Worm (Caenorhabditis elegans): ENCODE data around the gene fbxb-25.
"Not testable (repeated sequence)": the region's sequence is repeated elsewhere in the genome, so short reads cannot be mapped to it uniquely, and the experiment has no call there.

fbxb-25 gene

ce11 chrII:1683742-1684141, at the start of gene fbxb-25:
Gene fbxb-25 (plus strand): TSS chrII:1684042.
- TF ChIP-seq flt-1 (GFP tag; IDR thresholded peaks at IDR 0.05) (no peak), hnd-1 (tag; optimal IDR thresholded peaks at IDR 0.05) (no peak), hmbx-1 (tag; optimal IDR thresholded peaks at IDR 0.05) (no peak), scrt-1 (GFP tag; IDR thresholded peaks at IDR 0.05) (no peak), tbx-11 (GFP tag; IDR thresholded peaks at IDR 0.05) (no peak), ama-1 (optimal IDR thresholded peaks at IDR 0.05) (no peak), sea-1 (GFP tag; conservative IDR thresholded peaks at IDR 0.05) (no peak), tra-4 (tag; optimal IDR thresholded peaks at IDR 0.05) (no peak), hmg-4 (GFP tag; optimal IDR thresholded peaks at IDR 0.05) (no peak)

DNA sequence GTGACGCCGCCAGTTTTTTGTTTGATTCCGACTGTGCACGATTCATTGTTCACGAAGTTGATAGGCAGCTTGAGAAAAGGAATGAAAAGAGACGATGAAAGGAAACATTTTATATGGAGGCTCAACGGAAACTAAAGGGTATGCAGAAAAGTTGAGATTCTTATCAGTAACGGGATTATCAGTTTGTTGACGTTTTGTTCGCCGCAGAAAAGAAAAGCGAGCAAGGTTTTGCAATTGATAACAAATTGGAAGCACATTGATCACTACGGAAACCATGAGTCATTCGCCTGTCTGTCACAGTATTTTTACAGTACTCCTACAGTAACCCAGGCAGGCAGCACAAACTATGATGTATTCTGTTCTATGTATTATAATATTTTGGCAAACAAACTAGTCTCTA, 47.9 kb upstream of the fbxb-25 start:
- TF ChIP-seq F13C5.2 (tag; optimal IDR thresholded peaks at IDR 0.05) (no peak), scrt-1 (GFP tag; IDR thresholded peaks at IDR 0.05) (no peak), B0310.2 (tag; optimal IDR thresholded peaks at IDR 0.05) (no peak), aly-1 (tag; optimal IDR thresholded peaks at IDR 0.05) (no peak), ama-1 (optimal IDR thresholded peaks at IDR 0.05) (no peak), tbx-37 (GFP tag; conservative IDR thresholded peaks at IDR 0.05) (no peak), hnd-1 (tag; optimal IDR thresholded peaks at IDR 0.05) (no peak), sea-1 (GFP tag; conservative IDR thresholded peaks at IDR 0.05) (no peak), ets-7 (tag; optimal IDR thresholded peaks at IDR 0.05) (no peak), ceh-13 (GFP tag; optimal IDR thresholded peaks at IDR 0.05) (no peak), pes-1 (GFP tag; IDR thresholded peaks at IDR 0.05) (no peak), flt-1 (GFP tag; IDR thresholded peaks at IDR 0.05) (no peak), tbx-11 (GFP tag; IDR thresholded peaks at IDR 0.05) (no peak)

- TF ChIP-seq tra-4 (tag; optimal IDR thresholded peaks at IDR 0.05); ets-7 (tag; optimal IDR thresholded peaks at IDR 0.05); ceh-13 (GFP tag; optimal IDR thresholded peaks at IDR 0.05): not testable (repeated sequence)
These were observed 47.5 kb upstream of the fbxb-25 start, which contains the start of gene srg-20 for ce11 chrII:1636392-1636791. Gene srg-20 (plus strand): TSS chrII:1636692.

ce11 chrII:1640496-1640895, 43.3 kb upstream of the fbxb-25 start, which contains the start of gene srh-72:
Gene srh-72 (minus strand): TSS chrII:1640596.
- TF ChIP-seq tbx-11 (GFP tag; IDR thresholded peaks at IDR 0.05) (no peak), ceh-36 (tag; optimal IDR thresholded peaks at IDR 0.05) (no peak)

DNA sequence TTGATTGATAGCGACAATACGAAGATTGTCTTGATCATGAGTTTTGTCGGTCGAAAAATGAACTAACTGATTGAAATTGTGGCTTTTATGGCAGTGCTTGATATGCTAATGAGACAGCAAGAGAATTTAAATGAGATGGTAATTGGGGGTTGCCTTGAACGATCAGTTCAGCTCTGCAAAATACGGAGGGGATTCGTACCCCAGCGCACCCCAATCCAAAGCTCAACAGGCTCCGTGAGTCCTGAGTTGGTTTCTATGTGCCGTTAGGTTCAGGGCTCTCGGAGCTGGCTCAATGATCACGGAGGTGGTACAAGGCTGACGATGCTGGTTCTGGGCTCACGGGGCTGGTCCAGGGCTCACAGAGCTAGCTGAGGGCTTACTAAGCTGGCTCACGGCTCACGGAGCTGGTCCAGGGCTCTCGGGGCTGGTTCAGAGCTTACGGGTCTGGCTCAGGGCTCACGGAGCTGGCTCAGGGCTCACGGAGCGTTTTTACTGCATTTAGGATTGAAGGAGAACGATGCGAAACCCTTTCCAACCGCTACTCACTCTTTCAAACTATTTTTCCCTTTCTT, 39.0 kb upstream of the fbxb-25 start, which contains the start of gene ZC204.6:
TSS of gene ZC204.6 (minus strand) at position 51 of the 572 bp plus-strand sequence.
- TF ChIP-seq tbx-37 (GFP tag; conservative IDR thresholded peaks at IDR 0.05) (no peak), ets-7 (tag; optimal IDR thresholded peaks at IDR 0.05) (no peak), hmbx-1 (tag; optimal IDR thresholded peaks at IDR 0.05) (no peak), tbx-11 (GFP tag; IDR thresholded peaks at IDR 0.05) (no peak), scrt-1 (GFP tag; IDR thresholded peaks at IDR 0.05) (no peak), aly-1 (tag; optimal IDR thresholded peaks at IDR 0.05) (no peak), B0310.2 (tag; optimal IDR thresholded peaks at IDR 0.05) (no peak), ceh-13 (GFP tag; optimal IDR thresholded peaks at IDR 0.05) (no peak), pes-1 (GFP tag; IDR thresholded peaks at IDR 0.05) (no peak), ceh-36 (tag; optimal IDR thresholded peaks at IDR 0.05) (no peak), ama-1 (optimal IDR thresholded peaks at IDR 0.05) (no peak), hnd-1 (tag; optimal IDR thresholded peaks at IDR 0.05) (no peak), sea-1 (GFP tag; conservative IDR thresholded peaks at IDR 0.05) (no peak), tra-4 (tag; optimal IDR thresholded peaks at IDR 0.05) (no peak), F13C5.2 (tag; optimal IDR thresholded peaks at IDR 0.05) (no peak), flt-1 (GFP tag; IDR thresholded peaks at IDR 0.05) (no peak)

DNA sequence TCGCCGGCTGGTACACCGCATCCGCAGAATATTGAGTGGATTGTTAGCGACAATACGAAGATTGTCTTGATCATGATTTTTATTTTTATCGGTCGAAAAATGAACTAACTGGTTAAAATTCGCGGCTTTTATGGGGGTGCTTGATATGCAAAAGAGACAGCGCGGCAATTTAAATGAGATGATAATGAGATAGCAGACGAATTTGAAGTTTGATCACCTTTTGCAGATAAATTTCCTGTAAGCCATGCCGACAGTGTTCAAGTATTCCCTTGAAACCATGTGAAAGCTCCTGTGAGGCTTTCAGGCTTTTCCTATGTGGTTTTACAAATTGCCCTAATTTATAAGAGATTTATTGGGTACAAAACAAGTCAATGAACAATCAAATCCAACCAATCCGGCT, 37.6 kb upstream of the fbxb-25 start, which contains the start of gene ZC204.17:
TSS of gene ZC204.17 (minus strand) at position 101 of the 400 bp plus-strand sequence.
- no peak for TF ChIP-seq ama-1 (optimal IDR thresholded peaks at IDR 0.05)

DNA sequence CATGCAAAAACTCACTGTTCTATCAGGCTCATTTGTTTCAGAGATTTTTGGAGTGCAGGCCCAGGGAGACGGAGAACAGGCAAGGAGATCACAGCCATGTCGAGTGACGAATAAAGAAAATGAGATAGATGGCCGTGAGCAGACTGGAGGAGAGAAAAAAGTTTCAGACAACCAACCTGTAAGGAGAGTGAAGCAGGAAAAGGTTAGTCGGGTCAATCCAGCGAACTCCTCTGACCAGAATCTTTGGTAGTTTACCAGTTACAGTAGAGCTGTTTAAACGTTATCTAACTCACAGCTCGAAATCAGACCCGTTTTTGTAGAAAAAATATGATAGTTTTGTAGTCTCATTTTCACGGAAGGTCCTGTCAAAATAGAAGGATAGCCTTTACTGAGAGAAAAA, 35.1 kb upstream of the fbxb-25 start, which contains the start of gene fbxb-21:
TSS of gene fbxb-21 (minus strand) at position 101 of the 400 bp plus-strand sequence.
- TF ChIP-seq tbx-37 (GFP tag; conservative IDR thresholded peaks at IDR 0.05), result no peak
- no peak for TF ChIP-seq ama-1 (optimal IDR thresholded peaks at IDR 0.05)
- TF ChIP-seq tbx-11 (GFP tag; IDR thresholded peaks at IDR 0.05), result no peak
- TF ChIP-seq aly-1 (tag; optimal IDR thresholded peaks at IDR 0.05), result no peak
- TF ChIP-seq hnd-1 (tag; optimal IDR thresholded peaks at IDR 0.05), result no peak
- TF ChIP-seq hmbx-1 (tag; optimal IDR thresholded peaks at IDR 0.05), result no peak
- no peak for TF ChIP-seq tra-4 (tag; optimal IDR thresholded peaks at IDR 0.05)
- no peak for TF ChIP-seq ets-7 (tag; optimal IDR thresholded peaks at IDR 0.05)
- no peak for TF ChIP-seq B0310.2 (tag; optimal IDR thresholded peaks at IDR 0.05)

ce11 chrII:1650502-1650901, 33.3 kb upstream of the fbxb-25 start, which contains the start of gene fbxb-20:
Gene fbxb-20 (minus strand): TSS chrII:1650602.
- TF ChIP-seq F13C5.2 (tag; optimal IDR thresholded peaks at IDR 0.05) (no peak), ama-1 (optimal IDR thresholded peaks at IDR 0.05) (no peak), hmbx-1 (tag; optimal IDR thresholded peaks at IDR 0.05) (no peak), tbx-37 (GFP tag; conservative IDR thresholded peaks at IDR 0.05) (no peak), ets-7 (tag; optimal IDR thresholded peaks at IDR 0.05) (no peak), tbx-11 (GFP tag; IDR thresholded peaks at IDR 0.05) (no peak), aly-1 (tag; optimal IDR thresholded peaks at IDR 0.05) (no peak), ceh-13 (GFP tag; optimal IDR thresholded peaks at IDR 0.05) (no peak), scrt-1 (GFP tag; IDR thresholded peaks at IDR 0.05) (no peak)
